Worm (Caenorhabditis elegans): ENCODE measurements around the gene zip-10.

Gene zip-10

DNA sequence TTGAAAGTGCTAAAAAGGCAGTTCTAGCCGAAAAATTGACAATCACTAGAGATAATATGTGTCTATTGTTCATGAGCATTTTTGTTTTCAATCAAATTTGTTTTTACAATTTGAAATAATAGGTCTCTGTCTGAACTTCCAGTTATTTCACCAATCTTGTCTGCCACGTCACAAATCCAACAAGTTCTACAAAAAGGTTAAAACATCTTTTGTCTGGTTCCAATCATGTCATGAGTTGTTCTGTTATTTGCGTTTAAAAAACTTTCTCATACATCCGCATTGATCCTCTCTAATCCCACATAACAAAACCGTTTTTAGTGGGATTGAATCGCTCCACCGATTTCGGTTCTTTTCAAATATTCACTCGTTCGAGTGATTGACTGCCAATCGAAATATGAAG, 49.8 kb downstream of the zip-10 start, which contains the start of gene F35B12.9:
Gene F35B12.9 (plus strand): TSS at position 372 of the 400 bp plus-strand sequence.
- no peak for TF ChIP-seq sma-9 (GFP tag; optimal IDR thresholded peaks at IDR 0.05)
- TF ChIP-seq sma-9 (tag; optimal IDR thresholded peaks at IDR 0.05): no peak
- TF ChIP-seq sem-4 (tag; optimal IDR thresholded peaks at IDR 0.05): no peak
- no peak for TF ChIP-seq nhr-77 (tag; optimal IDR thresholded peaks at IDR 0.05)
- no peak for TF ChIP-seq fos-1 (tag; optimal IDR thresholded peaks at IDR 0.05)
- TF ChIP-seq nhr-129 (tag; optimal IDR thresholded peaks at IDR 0.05): no peak
- TF ChIP-seq nhr-6 (tag; optimal IDR thresholded peaks at IDR 0.05): no peak
- TF ChIP-seq mab-5 (tag; optimal IDR thresholded peaks at IDR 0.05): no peak
- TF ChIP-seq ztf-4 (tag; optimal IDR thresholded peaks at IDR 0.05): no peak
- no peak for TF ChIP-seq zag-1 (tag; optimal IDR thresholded peaks at IDR 0.05)
- no peak for TF ChIP-seq lin-39 (tag; optimal IDR thresholded peaks at IDR 0.05)

Data from whole organism, L2 larva.